Worm (Caenorhabditis elegans): ENCODE results near the gene ogdh-1.

DNA sequence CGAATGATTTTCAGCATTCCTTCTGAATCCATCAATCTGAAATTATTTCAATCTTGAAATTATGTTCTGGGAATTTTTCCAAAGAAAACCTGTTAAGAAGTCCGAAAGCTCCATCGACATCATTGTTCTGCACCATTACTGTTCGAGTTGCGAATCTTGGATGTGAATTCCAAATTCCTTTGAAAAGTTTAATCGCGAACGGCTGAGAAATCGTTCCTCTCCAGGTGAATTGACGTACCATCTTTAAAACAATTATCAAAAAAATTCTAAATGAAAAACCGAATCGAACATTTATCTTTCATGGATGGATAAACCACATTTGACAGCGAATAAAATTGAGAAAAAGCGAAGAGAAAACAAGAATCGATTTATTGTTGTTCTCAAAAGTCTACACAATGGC is 44.5 kb downstream of the ogdh-1 start, which contains the start of gene mrps-21:
- TF ChIP-seq hmbx-1 (tag; optimal IDR thresholded peaks at IDR 0.05) (no peak), ama-1 (optimal IDR thresholded peaks at IDR 0.05) (no peak), tbx-11 (GFP tag; IDR thresholded peaks at IDR 0.05) (no peak), ceh-36 (tag; optimal IDR thresholded peaks at IDR 0.05) (no peak), ets-7 (tag; optimal IDR thresholded peaks at IDR 0.05) (no peak), tbx-37 (GFP tag; conservative IDR thresholded peaks at IDR 0.05) (no peak), pes-1 (GFP tag; IDR thresholded peaks at IDR 0.05) (no peak), aly-1 (tag; optimal IDR thresholded peaks at IDR 0.05) (no peak)

Measured in whole organism, early embryonic.